Worm (Caenorhabditis elegans) whole organism, L4 larva: Measurements from ENCODE around the gene C50B6.9.

Experiments
- F10B5.3 ChIP-seq: sonication (generic microtip); optimal IDR thresholded peaks from 2 replicates; lab custom pipeline; 2016; ENCODE audit warnings: mild to moderate bottlenecking, missing genetic modification characterization, missing compliant biosample characterization
- F26F4.8 ChIP-seq: fragments of 200-800 bp; sonication (Bioruptor generic); conservative IDR thresholded peaks from 2 replicates; pipeline ENCODE4 v1.3.6; 2022; ENCODE audit warnings: missing genetic modification characterization, missing compliant biosample characterization
- F49E8.2 ChIP-seq: sonication (generic microtip); optimal IDR thresholded peaks from 2 replicates; lab custom pipeline; 2016; ENCODE audit warnings: missing compliant biosample characterization, mild to moderate bottlenecking, missing genetic modification characterization, borderline replicate concordance
- R02D3.7 ChIP-seq: fragments of 150-350 bp; sonication (generic microtip); optimal IDR thresholded peaks from 3 replicates; lab custom pipeline; 2014; ENCODE audit warnings: missing biosample characterization, missing genetic modification characterization
- T20F7.1 ChIP-seq: fragments of 200-800 bp; sonication (Bioruptor generic); optimal IDR thresholded peaks from 2 replicates; lab custom pipeline; 2018; ENCODE audit warnings: mild to moderate bottlenecking, missing genetic modification characterization, missing compliant biosample characterization
- T26A8.4 ChIP-seq: fragments of 200-800 bp; sonication (Bioruptor generic); IDR thresholded peaks from 2 replicates; pipeline ENCODE4 v1.3.6; 2022; ENCODE audit warnings: missing genetic modification characterization, missing compliant biosample characterization
- Y75B8A.6 ChIP-seq: fragments of 200-800 bp; sonication (Bioruptor generic); IDR thresholded peaks from 2 replicates; pipeline ENCODE4 v1.3.6; 2022; ENCODE audit warnings: missing genetic modification reagents, missing genetic modification characterization, missing compliant biosample characterization
- ZK337.2 ChIP-seq: fragments of 200-800 bp; sonication (Bioruptor generic); IDR thresholded peaks from 2 replicates; pipeline ENCODE4 v1.3.6; 2022; ENCODE audit warnings: missing genetic modification reagents, missing genetic modification characterization, missing compliant biosample characterization
- ama-1 ChIP-seq: fragments of 150-350 bp; optimal IDR thresholded peaks from 2 replicates; lab custom pipeline; 2014; ENCODE audit warnings: inconsistent platforms, mixed read lengths
- arid-1 ChIP-seq: fragments of 200-800 bp; sonication (Bioruptor generic); conservative IDR thresholded peaks from 2 replicates; pipeline ENCODE4 v1.3.6; 2022; ENCODE audit warnings: missing genetic modification reagents, missing genetic modification characterization, missing compliant biosample characterization
- attf-4 ChIP-seq: sonication (generic microtip); optimal IDR thresholded peaks from 3 replicates; lab custom pipeline; 2017; ENCODE audit warnings: missing biosample characterization, missing genetic modification characterization
- ceh-20 ChIP-seq: fragments of 200-800 bp; sonication (Bioruptor generic); IDR thresholded peaks from 2 replicates; pipeline ENCODE4 v1.3.6; 2022; ENCODE audit warnings: missing genetic modification reagents, missing genetic modification characterization, missing compliant biosample characterization
- ceh-32 ChIP-seq: sonication (generic microtip); optimal IDR thresholded peaks from 2 replicates; lab custom pipeline; 2016; ENCODE audit warnings: mild to moderate bottlenecking, missing genetic modification characterization, missing compliant biosample characterization; ENCODE audit not compliant: poor library complexity
- ces-1 ChIP-seq: fragments of 150-350 bp; sonication (generic microtip); optimal IDR thresholded peaks from 4 replicates; lab custom pipeline; 2014; ENCODE audit warnings: missing biosample characterization, missing genetic modification reagents, missing genetic modification characterization
- ctbp-1 ChIP-seq: fragments of 200-800 bp; sonication (Bioruptor generic); IDR thresholded peaks from 2 replicates; pipeline ENCODE4 v1.3.6; 2022; ENCODE audit warnings: missing genetic modification reagents, missing genetic modification characterization, missing compliant biosample characterization
- daf-12 ChIP-seq: fragments of 150-350 bp; optimal IDR thresholded peaks from 2 replicates; lab custom pipeline; 2014; ENCODE audit warnings: missing biosample characterization, missing genetic modification reagents, missing genetic modification characterization
- daf-8 ChIP-seq: fragments of 200-800 bp; sonication (Bioruptor generic); IDR thresholded peaks from 2 replicates; pipeline ENCODE4 v1.3.6; 2022; ENCODE audit warnings: missing genetic modification characterization, missing compliant biosample characterization
- dmd-8 ChIP-seq: fragments of 200-800 bp; sonication (Bioruptor generic); IDR thresholded peaks from 2 replicates; pipeline ENCODE4 v1.3.6; 2022; ENCODE audit warnings: missing genetic modification characterization, missing compliant biosample characterization
- dpl-1 ChIP-seq: fragments of 150-350 bp; optimal IDR thresholded peaks from 2 replicates; lab custom pipeline; 2014; ENCODE audit warnings: missing biosample characterization, missing genetic modification reagents, missing genetic modification characterization
- dve-1 ChIP-seq: sonication (generic microtip); optimal IDR thresholded peaks from 2 replicates; lab custom pipeline; 2017; ENCODE audit warnings: antibody characterized with exemption, mild to moderate bottlenecking, missing genetic modification characterization, missing compliant biosample characterization; ENCODE audit not compliant: insufficient read depth
- egl-43 ChIP-seq: fragments of 200-800 bp; sonication (Bioruptor generic); IDR thresholded peaks from 2 replicates; pipeline ENCODE4 v1.3.6; 2022; ENCODE audit warnings: missing genetic modification reagents, missing genetic modification characterization, missing compliant biosample characterization
- fos-1 ChIP-seq: fragments of 150-350 bp; optimal IDR thresholded peaks from 2 replicates; lab custom pipeline; 2014; ENCODE audit warnings: missing biosample characterization, missing genetic modification characterization
- gei-8 ChIP-seq: fragments of 200-800 bp; sonication (Bioruptor generic); optimal IDR thresholded peaks from 2 replicates; lab custom pipeline; 2018; ENCODE audit warnings: mild to moderate bottlenecking, missing genetic modification characterization, missing compliant biosample characterization
- hmg-1.1 ChIP-seq: fragments of 200-800 bp; sonication (Bioruptor generic); IDR thresholded peaks from 2 replicates; pipeline ENCODE4 v1.3.6; 2022; ENCODE audit warnings: missing genetic modification reagents, missing genetic modification characterization, missing compliant biosample characterization
- lim-7 ChIP-seq: fragments of 200-800 bp; sonication (Bioruptor generic); IDR thresholded peaks from 2 replicates; pipeline ENCODE4 v1.3.6; 2022; ENCODE audit warnings: missing genetic modification characterization, missing compliant biosample characterization
- lin-1 ChIP-seq: fragments of 200-800 bp; sonication (Bioruptor generic); IDR thresholded peaks from 2 replicates; pipeline ENCODE4 v1.3.6; 2022; ENCODE audit warnings: missing genetic modification reagents, missing genetic modification characterization, missing compliant biosample characterization
- lin-13 ChIP-seq: fragments of 150-350 bp; optimal IDR thresholded peaks from 2 replicates; lab custom pipeline; 2014; ENCODE audit warnings: missing biosample characterization, missing genetic modification reagents, missing genetic modification characterization
- lin-29 ChIP-seq: fragments of 200-800 bp; sonication (Bioruptor generic); IDR thresholded peaks from 2 replicates; pipeline ENCODE4 v1.3.6; 2022; ENCODE audit warnings: missing genetic modification reagents, missing genetic modification characterization, missing compliant biosample characterization
- lin-39 ChIP-seq: fragments of 150-350 bp; optimal IDR thresholded peaks from 2 replicates; lab custom pipeline; 2014; ENCODE audit warnings: missing biosample characterization, missing genetic modification reagents, missing genetic modification characterization
- lsy-2 ChIP-seq, 2 experiments: fragments of 150-350 bp in 1 of 2; sonication (generic microtip) in 1 of 2; optimal IDR thresholded peaks; 2 replicates each; lab custom pipeline; 2014 to 2017; ENCODE audit warnings: missing biosample characterization in 2 of 2, missing genetic modification characterization in 2 of 2
- madf-5 ChIP-seq, 2 experiments: fragments of 200-800 bp; sonication (Bioruptor generic); IDR thresholded peaks; 2 replicates each; pipeline ENCODE4 v1.3.6; 2022; ENCODE audit warnings: missing compliant biosample characterization in 2 of 2, missing genetic modification characterization in 2 of 2
- madf-9 ChIP-seq: fragments of 200-800 bp; sonication (Bioruptor generic); conservative IDR thresholded peaks from 2 replicates; pipeline ENCODE4 v1.3.6; 2022; ENCODE audit warnings: missing genetic modification reagents, missing genetic modification characterization, missing compliant biosample characterization
- mdt-29 ChIP-seq: fragments of 200-800 bp; sonication (Bioruptor generic); IDR thresholded peaks from 2 replicates; pipeline ENCODE4 v1.3.6; 2022; ENCODE audit warnings: missing genetic modification reagents, missing genetic modification characterization, missing compliant biosample characterization
- mep-1 ChIP-seq: fragments of 150-350 bp; sonication (generic microtip); optimal IDR thresholded peaks from 3 replicates; lab custom pipeline; 2014; ENCODE audit warnings: missing biosample characterization, missing genetic modification characterization
- mes-2 ChIP-seq: sonication (generic microtip); optimal IDR thresholded peaks from 2 replicates; lab custom pipeline; 2016; ENCODE audit warnings: missing genotype, mild to moderate bottlenecking, missing genetic modification characterization, missing compliant biosample characterization; ENCODE audit not compliant: poor library complexity, severe bottlenecking
- mxl-2 ChIP-seq: fragments of 200-800 bp; sonication (Bioruptor generic); conservative IDR thresholded peaks from 2 replicates; pipeline ENCODE4 v1.3.6; 2022; ENCODE audit warnings: missing genetic modification reagents, missing genetic modification characterization, missing compliant biosample characterization
- nhr-102 ChIP-seq: sonication (generic microtip); optimal IDR thresholded peaks from 2 replicates; lab custom pipeline; 2016; ENCODE audit warnings: mild to moderate bottlenecking, missing genetic modification characterization, moderate library complexity, missing compliant biosample characterization
- nhr-111 ChIP-seq: fragments of 200-800 bp; sonication (Bioruptor generic); optimal IDR thresholded peaks from 2 replicates; lab custom pipeline; 2018; ENCODE audit warnings: mild to moderate bottlenecking, missing genetic modification characterization, missing compliant biosample characterization
- nhr-237 ChIP-seq: sonication (generic microtip); optimal IDR thresholded peaks from 2 replicates; lab custom pipeline; 2017; ENCODE audit warnings: missing biosample characterization, missing genetic modification characterization
- nhr-42 ChIP-seq: fragments of 200-800 bp; sonication (Bioruptor generic); IDR thresholded peaks from 2 replicates; pipeline ENCODE4 v1.3.6; 2022; ENCODE audit warnings: missing genetic modification characterization, missing compliant biosample characterization
- nhr-76 ChIP-seq: fragments of 150-350 bp; optimal IDR thresholded peaks from 2 replicates; lab custom pipeline; 2014; ENCODE audit warnings: missing biosample characterization, missing genetic modification characterization
- nhr-77 ChIP-seq: fragments of 150-350 bp; optimal IDR thresholded peaks from 2 replicates; lab custom pipeline; 2014; ENCODE audit warnings: missing biosample characterization, missing genetic modification characterization
- pqm-1 ChIP-seq: sonication (generic microtip); optimal IDR thresholded peaks from 2 replicates; lab custom pipeline; 2017; ENCODE audit warnings: missing biosample characterization, missing genetic modification characterization
- rbr-2 ChIP-seq: sonication (generic microtip); optimal IDR thresholded peaks from 2 replicates; lab custom pipeline; 2016; ENCODE audit warnings: missing genotype, missing genetic modification characterization, missing compliant biosample characterization
- set-16 ChIP-seq: fragments of 200-800 bp; sonication (Bioruptor generic); IDR thresholded peaks from 2 replicates; pipeline ENCODE4 v1.3.6; 2022; ENCODE audit warnings: missing genetic modification reagents, missing genetic modification characterization, missing compliant biosample characterization
- snpc-1.2 ChIP-seq: fragments of 200-800 bp; sonication (Bioruptor generic); IDR thresholded peaks from 2 replicates; pipeline ENCODE4 v1.3.6; 2022; ENCODE audit warnings: missing genetic modification reagents, missing genetic modification characterization, missing compliant biosample characterization
- snpc-4 ChIP-seq: fragments of 150-350 bp; optimal IDR thresholded peaks from 2 replicates; lab custom pipeline; 2014; ENCODE audit warnings: missing biosample characterization, missing genetic modification characterization
- spr-3 ChIP-seq: fragments of 200-800 bp; sonication (Bioruptor generic); optimal IDR thresholded peaks from 2 replicates; lab custom pipeline; 2018; ENCODE audit warnings: mild to moderate bottlenecking, missing genetic modification characterization, missing compliant biosample characterization
- unc-39 ChIP-seq: sonication (generic microtip); optimal IDR thresholded peaks from 2 replicates; lab custom pipeline; 2017; ENCODE audit warnings: missing biosample characterization, missing genetic modification characterization
- unc-62 ChIP-seq, 3 experiments: fragments of 150-350 bp in 1 of 3; sonication (generic microtip); optimal IDR thresholded peaks in 2 of 3; peaks in 1 of 3; 1 replicate in 1 of 3; 2 replicates in 2 of 3; lab custom pipeline; 2014 to 2017; ENCODE audit warnings: missing biosample characterization in 3 of 3, missing genetic modification characterization in 3 of 3, missing genetic modification reagents in 3 of 3, missing genotype in 1 of 3
- zag-1 ChIP-seq: fragments of 150-350 bp; optimal IDR thresholded peaks from 2 replicates; lab custom pipeline; 2014; ENCODE audit warnings: missing biosample characterization, missing genetic modification characterization
- zip-11 ChIP-seq: fragments of 200-800 bp; sonication (Bioruptor generic); IDR thresholded peaks from 2 replicates; pipeline ENCODE4 v1.3.6; 2022; ENCODE audit warnings: missing genetic modification characterization, missing compliant biosample characterization

C50B6.9 gene

DNA sequence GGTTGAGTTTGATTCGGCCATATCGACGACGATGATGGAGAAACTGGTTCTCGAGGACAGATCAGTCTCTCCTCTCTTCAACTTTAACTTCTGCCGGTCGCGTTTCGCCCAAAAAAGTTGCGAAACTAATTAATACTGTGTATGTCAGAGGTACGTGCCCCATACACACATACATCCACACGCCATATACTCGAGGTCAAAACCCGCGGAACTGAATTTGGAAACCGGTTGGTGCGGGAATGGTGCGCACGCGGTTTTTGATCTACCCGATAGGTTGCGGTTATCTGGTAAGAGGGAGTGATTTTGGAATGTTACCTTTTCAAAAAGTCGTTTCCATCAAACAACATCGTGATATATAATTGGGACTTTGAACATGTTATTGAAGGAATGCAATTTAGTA lies 44.0 kb downstream of the C50B6.9 start, which contains the start of gene ifbp-1 (continued):
- TF ChIP-seq mdt-29 (GFP tag; lab: Robert Waterston, UW) (no peak), T26A8.4 (GFP tag; lab: Robert Waterston, UW) (no peak), daf-12 (no peak), nhr-42 (GFP tag; lab: Robert Waterston, UW) (no peak), dve-1 (tag; lab: Kevin White, UChicago) (peak; percentile 43), ceh-32 (tag; lab: Kevin White, UChicago) (no peak), mep-1 (tag; lab: Kevin White, UChicago) (peak; percentile 64), ceh-20 (no peak), arid-1 (GFP tag; lab: Robert Waterston, UW) (no peak), ctbp-1 (GFP tag; lab: Robert Waterston, UW) (no peak), mxl-2 (GFP tag; lab: Robert Waterston, UW) (no peak), F49E8.2 (tag; lab: Kevin White, UChicago) (no peak), lin-1 (GFP tag; lab: Robert Waterston, UW) (no peak), fos-1 (tag; lab: Kevin White, UChicago) (no peak), pqm-1 (tag; lab: Kevin White, UChicago) (no peak), lin-13 (GFP tag; lab: Kevin White, UChicago) (no peak), unc-39 (tag; lab: Kevin White, UChicago) (no peak), lin-39 (no peak), attf-4 (tag; lab: Kevin White, UChicago) (no peak), daf-8 (GFP tag; lab: Robert Waterston, UW) (no peak), R02D3.7 (tag; lab: Kevin White, UChicago) (no peak), nhr-102 (tag; lab: Kevin White, UChicago) (no peak), ZK337.2 (GFP tag; lab: Robert Waterston, UW) (no peak), ces-1 (GFP tag; lab: Kevin White, UChicago) (no peak), F26F4.8 (GFP tag; lab: Robert Waterston, UW) (no peak), mes-2 (tag; lab: Kevin White, UChicago) (no peak), lin-29 (GFP tag; lab: Robert Waterston, UW) (no peak), spr-3 (GFP tag; lab: Kevin White, UChicago) (no peak), hmg-1.1 (GFP tag; lab: Robert Waterston, UW) (no peak), dmd-8 (GFP tag; lab: Robert Waterston, UW) (no peak), zag-1 (tag; lab: Kevin White, UChicago) (no peak), zip-11 (GFP tag; lab: Robert Waterston, UW) (no peak), egl-43 (GFP tag; lab: Robert Waterston, UW) (no peak), nhr-77 (tag; lab: Kevin White, UChicago) (no peak), set-16 (0 out of 2 replicates have a peak, but pooled peaks have one; percentile 6), lsy-2 (tag; optimal IDR thresholded peaks at IDR 0.05; lab: Kevin White, UChicago) (peak; percentile 22 to 34), gei-8 (no peak), unc-62 (GFP tag; optimal IDR thresholded peaks at IDR 0.05 in 1 of 2; lab: Kevin White, UChicago) (no peak), unc-62 (tag; optimal IDR thresholded peaks at IDR 0.05; lab: Kevin White, UChicago) (no peak), T20F7.1 (GFP tag; lab: Kevin White, UChicago) (no peak), snpc-4 (tag; lab: Kevin White, UChicago) (no peak), snpc-1.2 (no peak), lim-7 (no peak), dpl-1 (GFP tag; lab: Kevin White, UChicago) (no peak), rbr-2 (no peak), madf-9 (0 out of 2 replicates have a peak, but pooled peaks have one; percentile 10), F10B5.3 (tag; lab: Kevin White, UChicago) (no peak), madf-5 (GFP tag; IDR thresholded peaks at IDR 0.05; lab: Robert Waterston, UW) (no peak), nhr-76 (no peak), Y75B8A.6 (no peak), ama-1 (lab: Kevin White, UChicago) (no peak), nhr-111 (no peak), nhr-237 (no peak)
